Fruit fly (Drosophila melanogaster) whole organism, embryonic: Measurements from ENCODE around the gene CG1136.

Source experiments
- Atf6 ChIP-seq: fragments of 200-800 bp; sonication (Bioruptor generic); IDR thresholded peaks from 2 replicates; pipeline ENCODE4 v1.3.6; 2022; ENCODE audit warnings: missing biosample characterization, missing genetic modification characterization
- CG10209 ChIP-seq: fragments of 200-800 bp; sonication (Bioruptor generic); optimal IDR thresholded peaks from 3 replicates; lab custom pipeline; 2017; ENCODE audit warnings: missing biosample characterization, mild to moderate bottlenecking, missing genetic modification characterization, missing genetic modification reagents
- CG10543 ChIP-seq: fragments of 200-800 bp; sonication (Bioruptor generic); optimal IDR thresholded peaks from 3 replicates; lab custom pipeline; 2017; ENCODE audit warnings: missing biosample characterization, mild to moderate bottlenecking, missing genetic modification characterization, moderate library complexity
- CG12299 ChIP-seq: fragments of 200-800 bp; sonication (Bioruptor generic); optimal IDR thresholded peaks from 2 replicates; lab custom pipeline; 2018; ENCODE audit warnings: missing biosample characterization, mild to moderate bottlenecking, missing genetic modification characterization
- CG15269 ChIP-seq: fragments of 200-800 bp; sonication (Bioruptor generic); optimal IDR thresholded peaks from 2 replicates; lab custom pipeline; 2018; ENCODE audit warnings: missing biosample characterization, mild to moderate bottlenecking, missing genetic modification characterization, moderate library complexity
- CG17385 ChIP-seq: fragments of 200-800 bp; sonication (Bioruptor generic); optimal IDR thresholded peaks from 3 replicates; lab custom pipeline; 2018; ENCODE audit warnings: missing biosample characterization, mild to moderate bottlenecking, missing genetic modification characterization
- CG17568 ChIP-seq: fragments of 200-800 bp; sonication (Bioruptor generic); optimal IDR thresholded peaks from 2 replicates; lab custom pipeline; 2018; ENCODE audit warnings: missing biosample characterization, mild to moderate bottlenecking, missing genetic modification characterization, moderate library complexity
- CG18599 ChIP-seq: fragments of 200-800 bp; sonication (Bioruptor generic); optimal IDR thresholded peaks from 3 replicates; lab custom pipeline; 2017; ENCODE audit warnings: missing biosample characterization, missing genetic modification characterization, mild to moderate bottlenecking, moderate library complexity, missing genetic modification reagents
- CG2120 ChIP-seq: fragments of 200-800 bp; sonication (Bioruptor generic); optimal IDR thresholded peaks from 3 replicates; lab custom pipeline; 2016; ENCODE audit warnings: missing biosample characterization, missing genetic modification characterization
- CG3163 ChIP-seq: fragments of 200-800 bp; sonication (Bioruptor generic); optimal IDR thresholded peaks from 3 replicates; lab custom pipeline; 2016; ENCODE audit warnings: missing biosample characterization, missing genetic modification characterization
- CG33213 ChIP-seq: fragments of 200-800 bp; sonication (Bioruptor generic); optimal IDR thresholded peaks from 3 replicates; lab custom pipeline; 2016; ENCODE audit warnings: missing biosample characterization, missing genetic modification characterization
- CG34376 ChIP-seq: fragments of 200-800 bp; sonication (Bioruptor generic); optimal IDR thresholded peaks from 2 replicates; lab custom pipeline; 2018; ENCODE audit warnings: missing biosample characterization, mild to moderate bottlenecking, missing genetic modification characterization
- CG5180 ChIP-seq: fragments of 200-800 bp; sonication (Bioruptor generic); optimal IDR thresholded peaks from 3 replicates; lab custom pipeline; 2017; ENCODE audit warnings: missing biosample characterization, missing genetic modification characterization, mild to moderate bottlenecking, moderate library complexity, missing genetic modification reagents
- CG6854 ChIP-seq: fragments of 200-800 bp; sonication (Bioruptor generic); optimal IDR thresholded peaks from 3 replicates; lab custom pipeline; 2017; ENCODE audit warnings: missing biosample characterization, mild to moderate bottlenecking, missing genetic modification characterization
- CG7786 ChIP-seq: fragments of 200-800 bp; sonication (Bioruptor generic); optimal IDR thresholded peaks from 2 replicates; lab custom pipeline; 2016; ENCODE audit warnings: missing biosample characterization, missing genetic modification characterization
- CG8089 ChIP-seq: fragments of 200-800 bp; sonication (Bioruptor generic); optimal IDR thresholded peaks from 3 replicates; lab custom pipeline; 2016; ENCODE audit warnings: missing biosample characterization, missing genetic modification characterization
- CG9727 ChIP-seq: fragments of 200-800 bp; sonication (Bioruptor generic); optimal IDR thresholded peaks from 3 replicates; lab custom pipeline; 2017; ENCODE audit warnings: missing biosample characterization, mild to moderate bottlenecking, missing genetic modification characterization
- Dbx ChIP-seq: fragments of 200-800 bp; sonication (Bioruptor generic); IDR thresholded peaks from 3 replicates; pipeline ENCODE4 v1.3.6; 2022; ENCODE audit warnings: missing biosample characterization, missing genetic modification characterization
- Deaf1 ChIP-seq: fragments of 200-800 bp; optimal IDR thresholded peaks from 3 replicates; lab custom pipeline; 2019; ENCODE audit warnings: missing biosample characterization, mild to moderate bottlenecking, missing genetic modification characterization, moderate library complexity
- E2f2 ChIP-seq: fragments of 200-800 bp; sonication (Bioruptor generic); IDR thresholded peaks from 2 replicates; pipeline ENCODE4 v1.3.6; 2022; ENCODE audit warnings: missing biosample characterization, missing genetic modification characterization
- Hmr ChIP-seq: fragments of 200-800 bp; sonication (Bioruptor generic); optimal IDR thresholded peaks from 3 replicates; lab custom pipeline; 2017; ENCODE audit warnings: mild to moderate bottlenecking, missing biosample characterization, missing genetic modification reagents, missing genetic modification characterization
- Lhr ChIP-seq: fragments of 200-800 bp; sonication (Bioruptor generic); optimal IDR thresholded peaks from 3 replicates; lab custom pipeline; 2017; ENCODE audit warnings: mild to moderate bottlenecking, missing biosample characterization, missing genetic modification reagents, missing genetic modification characterization
- Meics ChIP-seq: fragments of 200-800 bp; sonication (Bioruptor generic); optimal IDR thresholded peaks from 2 replicates; lab custom pipeline; 2017; ENCODE audit warnings: missing biosample characterization, mild to moderate bottlenecking, missing genetic modification characterization
- NK7.1 ChIP-seq: fragments of 200-800 bp; sonication (Bioruptor generic); optimal IDR thresholded peaks from 3 replicates; lab custom pipeline; 2016; ENCODE audit warnings: missing biosample characterization, missing genetic modification characterization
- Vsx1 ChIP-seq: fragments of 200-800 bp; sonication (Bioruptor generic); optimal IDR thresholded peaks from 2 replicates; lab custom pipeline; 2017; ENCODE audit warnings: missing biosample characterization, mild to moderate bottlenecking, missing genetic modification characterization, missing genetic modification reagents
- bcd ChIP-seq: fragments of 200-800 bp; sonication (Bioruptor generic); optimal IDR thresholded peaks from 2 replicates; lab custom pipeline; 2017; ENCODE audit warnings: missing biosample characterization, mild to moderate bottlenecking, missing genetic modification characterization
- ci ChIP-seq: fragments of 200-800 bp; sonication (Bioruptor generic); IDR thresholded peaks from 3 replicates; pipeline ENCODE4 v1.3.6; 2022; ENCODE audit warnings: missing biosample characterization, missing genetic modification characterization
- dan ChIP-seq: fragments of 200-800 bp; sonication (Bioruptor generic); IDR thresholded peaks from 2 replicates; pipeline ENCODE4 v1.3.6; 2022; ENCODE audit warnings: missing biosample characterization, missing genetic modification characterization
- fu2 ChIP-seq: fragments of 200-800 bp; sonication (Bioruptor generic); optimal IDR thresholded peaks from 2 replicates; lab custom pipeline; 2016; ENCODE audit warnings: missing biosample characterization, missing genetic modification characterization
- gem ChIP-seq: fragments of 200-800 bp; sonication (Bioruptor generic); optimal IDR thresholded peaks from 2 replicates; lab custom pipeline; 2019; ENCODE audit warnings: missing biosample characterization, mild to moderate bottlenecking, missing genetic modification characterization, moderate library complexity
- gfzf ChIP-seq: fragments of 200-800 bp; sonication (Bioruptor generic); optimal IDR thresholded peaks from 2 replicates; lab custom pipeline; 2016; ENCODE audit warnings: missing biosample characterization, mild to moderate bottlenecking, missing genetic modification characterization, moderate library complexity
- gro ChIP-seq: fragments of 200-800 bp; sonication (Bioruptor generic); optimal IDR thresholded peaks from 2 replicates; lab custom pipeline; 2016; ENCODE audit warnings: missing biosample characterization, missing genetic modification characterization
- gt ChIP-seq: fragments of 200-800 bp; sonication (Bioruptor generic); IDR thresholded peaks from 2 replicates; pipeline ENCODE4 v1.3.6; 2022; ENCODE audit warnings: missing biosample characterization, missing genetic modification characterization
- jing ChIP-seq: fragments of 200-800 bp; sonication (Bioruptor generic); optimal IDR thresholded peaks from 2 replicates; lab custom pipeline; 2018; ENCODE audit warnings: missing biosample characterization, mild to moderate bottlenecking, missing genetic modification characterization
- kni ChIP-seq: fragments of 200-800 bp; sonication (Bioruptor generic); optimal IDR thresholded peaks from 3 replicates; lab custom pipeline; 2017; ENCODE audit warnings: mild to moderate bottlenecking, missing biosample characterization, missing genetic modification reagents, missing genetic modification characterization
- nom ChIP-seq: fragments of 200-800 bp; sonication (Bioruptor generic); optimal IDR thresholded peaks from 2 replicates; lab custom pipeline; 2017; ENCODE audit warnings: missing biosample characterization, missing genetic modification characterization, mild to moderate bottlenecking, moderate library complexity, missing genetic modification reagents
- otp ChIP-seq: fragments of 200-800 bp; sonication (Bioruptor generic); IDR thresholded peaks from 3 replicates; pipeline ENCODE4, ENCODE4 v1.3.6; 2022; ENCODE audit warnings: missing biosample characterization, missing genetic modification characterization
- pan ChIP-seq, 4 experiments: fragments of >200 bp in 3 of 4; fragments of 200-800 bp in 1 of 4; sonication (Bioruptor generic) in 1 of 4; optimal IDR thresholded peaks in 3 of 4; IDR thresholded peaks in 1 of 4; 2 replicates each; pipeline versions ENCODE4 v1.3.6 to Lab custom; 2017 to 2022; ENCODE audit warnings: missing biosample characterization in 2 of 4, missing genetic modification characterization in 2 of 4, mixed read lengths in 1 of 4
- pnt ChIP-seq: fragments of 200-800 bp; sonication (Bioruptor generic); optimal IDR thresholded peaks from 3 replicates; lab custom pipeline; 2016; ENCODE audit warnings: missing biosample characterization, missing genetic modification characterization
- rib ChIP-seq: fragments of 200-800 bp; sonication (Bioruptor generic); IDR thresholded peaks from 2 replicates; pipeline ENCODE4 v1.3.6; 2022; ENCODE audit warnings: missing biosample characterization, missing genetic modification characterization
- sc ChIP-seq, 3 experiments: fragments of >200 bp in 2 of 3; fragments of 200-800 bp in 1 of 3; sonication (Bioruptor generic) in 1 of 3; optimal IDR thresholded peaks; 2 replicates in 2 of 3; 3 replicates in 1 of 3; lab custom pipeline; 2017; ENCODE audit warnings: mild to moderate bottlenecking in 1 of 3, missing biosample characterization in 1 of 3, missing genetic modification characterization in 1 of 3, missing genetic modification reagents in 1 of 3
- sens ChIP-seq: fragments of 200-800 bp; sonication (Bioruptor generic); peaks from one replicate; lab custom pipeline; 2016; ENCODE audit warnings: missing biosample characterization, missing genetic modification characterization
- sisA ChIP-seq: fragments of 200-800 bp; sonication (Bioruptor generic); IDR thresholded peaks from 2 replicates; pipeline ENCODE4 v1.3.6; 2022; ENCODE audit warnings: missing biosample characterization, missing genetic modification characterization
- slbo ChIP-seq: fragments of 200-800 bp; sonication (Bioruptor generic); IDR thresholded peaks from 2 replicates; pipeline ENCODE4 v1.3.6; 2022; ENCODE audit warnings: missing biosample characterization, missing genetic modification characterization
- sna ChIP-seq: fragments of 200-800 bp; sonication (Bioruptor generic); IDR thresholded peaks from 2 replicates; pipeline ENCODE4 v1.3.6; 2022; ENCODE audit warnings: missing biosample characterization, missing genetic modification characterization; ENCODE audit not compliant: partially characterized antibody
- sob ChIP-seq: fragments of 200-800 bp; sonication (Bioruptor generic); IDR thresholded peaks from 2 replicates; pipeline ENCODE4 v1.3.6; 2022; ENCODE audit warnings: missing biosample characterization, missing genetic modification characterization
- sr ChIP-seq: fragments of 200-800 bp; sonication (Bioruptor generic); IDR thresholded peaks from 3 replicates; pipeline ENCODE4 v1.3.6; 2022; ENCODE audit warnings: missing biosample characterization, missing genetic modification characterization
- wdn ChIP-seq: fragments of 200-800 bp; sonication (Bioruptor generic); IDR thresholded peaks from 2 replicates; pipeline ENCODE4 v1.3.6; 2022; ENCODE audit warnings: missing biosample characterization, missing genetic modification characterization
- yki ChIP-seq: fragments of >200 bp; optimal IDR thresholded peaks from 3 replicates; lab custom pipeline; 2018

CG1136 gene

DNA sequence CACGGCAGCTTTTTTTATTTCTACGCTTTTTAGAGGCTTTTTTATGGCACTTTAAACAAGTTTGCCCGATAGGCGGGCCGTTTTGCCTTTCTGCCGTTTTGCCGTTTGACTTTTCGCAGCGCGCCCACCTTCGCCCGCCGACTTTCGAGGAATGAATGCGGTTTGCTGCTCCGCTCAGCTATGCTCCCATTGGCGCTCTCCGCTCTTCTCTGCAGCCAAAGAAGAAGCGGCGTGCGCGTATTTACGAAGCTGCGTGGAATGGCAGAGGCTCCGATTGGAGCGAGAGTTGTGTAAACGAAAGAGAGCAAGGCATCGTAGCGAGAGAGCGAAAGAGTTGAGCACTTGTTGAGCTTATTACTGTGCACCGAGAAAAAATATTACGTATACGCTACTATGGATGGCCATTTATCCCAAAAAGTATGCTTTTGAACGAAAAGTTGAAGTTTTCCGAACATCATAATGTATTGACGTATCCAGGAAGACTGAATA, 25.2 kb downstream of the CG1136 start, which contains the start of gene wit (continued):
- peak; percentile 49 for TF ChIP-seq CG18599 (GFP tag; lab: Kevin White, UChicago)
- TF ChIP-seq Dbx (GFP tag; lab: Robert Waterston, UW), result 0 out of 3 replicates have a peak, but pooled peaks have one; percentile 51
- no peak for TF ChIP-seq CG10209 (GFP tag; lab: Kevin White, UChicago)
- peak; percentile 14 for TF ChIP-seq kni (GFP tag; lab: Kevin White, UChicago)
- TF ChIP-seq yki, result peak; percentile 57
- TF ChIP-seq sc (optimal IDR thresholded peaks at IDR 0.05; lab: Kevin White, UChicago), result no peak
- TF ChIP-seq sc (GFP tag; optimal IDR thresholded peaks at IDR 0.05; lab: Kevin White, UChicago), result no peak
- TF ChIP-seq Vsx1 (GFP tag; lab: Kevin White, UChicago), result peak; percentile 57
- TF ChIP-seq sens (GFP tag; lab: Kevin White, UChicago), result peak; percentile 65
- TF ChIP-seq dan (GFP tag; lab: Robert Waterston, UW), result no peak
- no peak for TF ChIP-seq CG9727
- peak; percentile 65 for TF ChIP-seq CG6854 (GFP tag; lab: Kevin White, UChicago)
- 0 out of 2 replicates have a peak, but pooled peaks have one; percentile 36 for TF ChIP-seq slbo (GFP tag; lab: Robert Waterston, UW)
- TF ChIP-seq sna, result peak; percentile 70
- no peak for TF ChIP-seq CG8089 (GFP tag; lab: Kevin White, UChicago)
- no peak for TF ChIP-seq Lhr (GFP tag; lab: Kevin White, UChicago)
- TF ChIP-seq sisA, result peak; percentile 16; the same call in 1 of the 2 replicates
- TF ChIP-seq wdn, result peak; percentile 14; the same call in 1 of the 2 replicates
- TF ChIP-seq bcd, result no peak
- peak; percentile 73; the same call in 2 of the 3 replicates for TF ChIP-seq sr
- TF ChIP-seq gro (GFP tag; lab: Kevin White, UChicago), result peak; percentile 32
- peak; percentile 84 for TF ChIP-seq nom (GFP tag; lab: Kevin White, UChicago)
- no peak for TF ChIP-seq gt
- no peak for TF ChIP-seq CG5180 (GFP tag; lab: Kevin White, UChicago)
- peak; percentile 31 for TF ChIP-seq CG7786 (GFP tag; lab: Kevin White, UChicago)
- peak; percentile 56; the same call in 1 of the 2 replicates for TF ChIP-seq rib
- TF ChIP-seq CG15269 (tag; lab: Kevin White, UChicago), result peak; percentile 24
- peak; percentile 32 for TF ChIP-seq gfzf (GFP tag; lab: Kevin White, UChicago)
- TF ChIP-seq NK7.1 (GFP tag; lab: Kevin White, UChicago), result peak; percentile 20
- 0 out of 2 replicates have a peak, but pooled peaks have one; percentile 17 for TF ChIP-seq Atf6 (GFP tag; lab: Robert Waterston, UW)
- peak; percentile 14 for TF ChIP-seq CG17568 (GFP tag; lab: Kevin White, UChicago)
- TF ChIP-seq pnt, result no peak
- TF ChIP-seq gem (tag; lab: Kevin White, UChicago), result peak; percentile 18
- TF ChIP-seq ci (GFP tag; lab: Robert Waterston, UW), result peak; percentile 72; the same call in 2 of the 3 replicates
- TF ChIP-seq Hmr (GFP tag; lab: Kevin White, UChicago), result peak; percentile 50
- TF ChIP-seq sob (GFP tag; lab: Robert Waterston, UW), result peak; percentile 31; the same call in 1 of the 2 replicates
- peak; percentile 58 for TF ChIP-seq CG2120 (GFP tag; lab: Kevin White, UChicago)
- TF ChIP-seq CG10543 (GFP tag; lab: Kevin White, UChicago), result peak; percentile 4
- no peak for TF ChIP-seq pan (optimal IDR thresholded peaks at IDR 0.05; lab: Kevin White, UChicago)
- TF ChIP-seq pan (GFP tag; optimal IDR thresholded peaks at IDR 0.05 in 1 of 2, IDR thresholded peaks at IDR 0.05 in 1 of 2), result peak in 1 of 2 experiments; percentile 30
- peak; percentile 23 for TF ChIP-seq CG33213
- peak; percentile 73 for TF ChIP-seq CG17385 (GFP tag; lab: Kevin White, UChicago)
- TF ChIP-seq fu2 (GFP tag; lab: Kevin White, UChicago), result no peak
- TF ChIP-seq E2f2, result peak; percentile 17; the same call in 1 of the 2 replicates
- peak; percentile 11 for TF ChIP-seq Meics (GFP tag; lab: Kevin White, UChicago)
- peak; percentile 30 for TF ChIP-seq Deaf1 (tag; lab: Kevin White, UChicago)
- TF ChIP-seq CG34376 (GFP tag; lab: Kevin White, UChicago), result peak; percentile 43
- peak; percentile 87 for TF ChIP-seq CG3163 (GFP tag; lab: Kevin White, UChicago)
- peak; percentile 58; the same call in 2 of the 3 replicates for TF ChIP-seq otp
- TF ChIP-seq CG12299 (tag; lab: Kevin White, UChicago), result peak; percentile 21
- TF ChIP-seq jing (GFP tag; lab: Kevin White, UChicago), result no peak
